Worm (Caenorhabditis elegans): ENCODE measurements around the gene nhr-140.

Gene nhr-140

ce11 chrV:6993999-6994398, 4.5 kb upstream of the nhr-140 start (continued):
- TF ChIP-seq unc-62 (GFP tag; optimal IDR thresholded peaks at IDR 0.05 in 1 of 2) (no peak), unc-62 (tag; optimal IDR thresholded peaks at IDR 0.05) (no peak), daf-8 (GFP tag; IDR thresholded peaks at IDR 0.05) (no peak), skn-1 (tag; optimal IDR thresholded peaks at IDR 0.05) (no peak), pqm-1 (tag; optimal IDR thresholded peaks at IDR 0.05) (peak; percentile 5), zag-1 (tag; optimal IDR thresholded peaks at IDR 0.05) (no peak), daf-19 (GFP tag; conservative IDR thresholded peaks at IDR 0.05) (no peak), cey-2 (tag; optimal IDR thresholded peaks at IDR 0.05; ENCODE audit: borderline replicate concordance, insufficient read depth) (peak; percentile 79), dpl-1 (GFP tag; optimal IDR thresholded peaks at IDR 0.05) (peak; percentile 17), dmd-9 (GFP tag; IDR thresholded peaks at IDR 0.05) (no peak), T26A8.4 (GFP tag; IDR thresholded peaks at IDR 0.05) (no peak), mdt-29 (GFP tag; IDR thresholded peaks at IDR 0.05) (no peak), ama-1 (optimal IDR thresholded peaks at IDR 0.05) (no peak), hlh-11 (tag; optimal IDR thresholded peaks at IDR 0.05) (peak; percentile 58), nhr-28 (tag; optimal IDR thresholded peaks at IDR 0.05) (peak; percentile 84), hif-1 (tag; optimal IDR thresholded peaks at IDR 0.05) (peak in 1 of 2 experiments; percentile 49), T20F7.1 (GFP tag; optimal IDR thresholded peaks at IDR 0.05) (peak; percentile 1), lin-29 (GFP tag; IDR thresholded peaks at IDR 0.05) (no peak), dve-1 (tag; optimal IDR thresholded peaks at IDR 0.05; ENCODE audit: insufficient read depth) (peak; percentile 77), zfp-2 (tag; optimal IDR thresholded peaks at IDR 0.05) (no peak), ceh-20 (GFP tag; IDR thresholded peaks at IDR 0.05) (no peak), nhr-111 (GFP tag; optimal IDR thresholded peaks at IDR 0.05) (no peak), daf-12 (tag; optimal IDR thresholded peaks at IDR 0.05) (no peak), mes-2 (tag; optimal IDR thresholded peaks at IDR 0.05; ENCODE audit: poor library complexity, severe bottlenecking) (peak; percentile 18), lim-7 (GFP tag; IDR thresholded peaks at IDR 0.05) (no peak), dmd-6 (GFP tag; IDR thresholded peaks at IDR 0.05) (peak; percentile 93), fkh-10 (GFP tag; optimal IDR thresholded peaks at IDR 0.05) (no peak), ceh-82 (tag; optimal IDR thresholded peaks at IDR 0.05) (no peak), unc-39 (tag; optimal IDR thresholded peaks at IDR 0.05) (no peak)

DNA sequence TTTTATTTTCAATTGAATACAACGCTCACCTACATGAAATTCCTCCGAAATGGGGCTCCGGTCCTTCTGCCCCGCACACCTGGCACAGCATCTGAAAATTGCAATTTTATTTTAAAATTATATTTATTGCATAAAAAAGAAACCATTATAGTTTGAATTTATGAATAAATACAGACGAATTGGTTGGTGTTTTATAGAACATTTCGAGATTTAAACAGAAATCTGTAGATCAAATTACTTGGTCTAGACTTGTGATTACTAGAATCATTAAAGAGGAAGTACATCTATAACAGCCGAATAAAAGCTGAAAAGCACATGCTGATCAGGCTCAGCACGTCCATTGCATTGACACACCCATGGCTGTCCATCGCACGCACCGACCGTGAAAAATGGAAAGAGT, 2.3 kb upstream of the nhr-140 start, which contains the start of gene nhr-162:
Gene nhr-162, minus strand, starts transcription at position 101 of the 400 bp plus-strand sequence.
- TF ChIP-seq zfp-2 (tag; optimal IDR thresholded peaks at IDR 0.05) (no peak), daf-12 (tag; optimal IDR thresholded peaks at IDR 0.05) (no peak), ceh-82 (tag; optimal IDR thresholded peaks at IDR 0.05) (no peak), ceh-32 (tag; optimal IDR thresholded peaks at IDR 0.05; ENCODE audit: poor library complexity) (no peak), saeg-2 (GFP tag; IDR thresholded peaks at IDR 0.05) (no peak), ceh-62 (tag; optimal IDR thresholded peaks at IDR 0.05) (no peak), Y105C5A.15 (GFP tag; IDR thresholded peaks at IDR 0.05) (no peak), R02D3.7 (tag; optimal IDR thresholded peaks at IDR 0.05) (no peak), fos-1 (tag; optimal IDR thresholded peaks at IDR 0.05) (no peak), dpl-1 (GFP tag; optimal IDR thresholded peaks at IDR 0.05) (no peak), ctbp-1 (GFP tag; IDR thresholded peaks at IDR 0.05) (no peak), ZK546.5 (tag; optimal IDR thresholded peaks at IDR 0.05) (no peak), F49E8.2 (tag; optimal IDR thresholded peaks at IDR 0.05; ENCODE audit: borderline replicate concordance) (no peak), mxl-3 (GFP tag; optimal IDR thresholded peaks at IDR 0.05) (no peak)

DNA sequence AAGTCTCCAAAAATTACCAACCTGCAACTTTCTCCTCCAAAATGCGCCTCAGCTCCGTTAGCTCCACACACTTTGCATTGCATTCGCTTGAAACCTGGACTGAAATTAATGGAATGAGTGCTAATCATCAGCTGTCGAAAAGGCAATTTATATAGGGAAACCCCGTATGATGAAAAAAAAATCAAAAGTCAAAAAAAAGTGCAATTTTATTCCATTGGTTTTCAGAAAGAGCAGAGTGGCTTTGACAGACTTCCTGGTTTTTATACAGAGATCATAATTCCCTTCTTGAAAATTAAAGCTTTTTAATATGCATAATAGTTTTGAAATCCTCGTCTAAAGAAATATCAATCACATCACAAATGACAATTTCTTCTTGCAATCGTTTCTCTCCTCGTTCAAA, 1.8 kb downstream of the nhr-140 start, which contains the start of gene nhr-139:
Gene nhr-139, minus strand, starts transcription at position 101 of the 400 bp plus-strand sequence.
- TF ChIP-seq nhr-25 (tag; optimal IDR thresholded peaks at IDR 0.05; ENCODE audit: borderline replicate concordance, insufficient read depth) (no peak), unc-39 (tag; optimal IDR thresholded peaks at IDR 0.05) (no peak), tra-1 (GFP tag; IDR thresholded peaks at IDR 0.05) (no peak), Y105C5A.15 (GFP tag; IDR thresholded peaks at IDR 0.05) (no peak), jun-1 (tag; optimal IDR thresholded peaks at IDR 0.05) (no peak)

Measured in whole organism, L4 larva.